Fruit fly (Drosophila melanogaster): ENCODE data around the gene CG31300.

The CG31300 gene

dm6 chr3R:25281165-25281564 lies 2.3 kb upstream of the CG31300 start, which contains the start of gene CG11892 (continued):
- TF ChIP-seq chn (GFP tag; optimal IDR thresholded peaks at IDR 0.05) = no peak
- no peak for TF ChIP-seq chif (GFP tag; optimal IDR thresholded peaks at IDR 0.05)
- peak; percentile 18 for TF ChIP-seq CG12299 (tag; optimal IDR thresholded peaks at IDR 0.05)
- TF ChIP-seq CG4360 (GFP tag; IDR thresholded peaks at IDR 0.05) = no peak
- TF ChIP-seq eyg (GFP tag; optimal IDR thresholded peaks at IDR 0.05) = no peak
- peak; percentile 38 for TF ChIP-seq CG12104 (GFP tag; optimal IDR thresholded peaks at IDR 0.05)
- peak; percentile 73 for TF ChIP-seq Hmr (GFP tag; optimal IDR thresholded peaks at IDR 0.05)
- TF ChIP-seq unc-4 (GFP tag; IDR thresholded peaks at IDR 0.05; ENCODE audit: partially characterized antibody) = no peak
- TF ChIP-seq CG18599 (GFP tag; optimal IDR thresholded peaks at IDR 0.05) = peak; percentile 75
- TF ChIP-seq CG9817 (tag; optimal IDR thresholded peaks at IDR 0.05) = peak; percentile 52
- no peak for TF ChIP-seq sc (optimal IDR thresholded peaks at IDR 0.05)
- no peak for TF ChIP-seq sc (GFP tag; optimal IDR thresholded peaks at IDR 0.05)
- peak; percentile 49 for TF ChIP-seq CG17568 (GFP tag; optimal IDR thresholded peaks at IDR 0.05)
- TF ChIP-seq unpg (GFP tag; optimal IDR thresholded peaks at IDR 0.05) = peak; percentile 51
- no peak for TF ChIP-seq hkb (optimal IDR thresholded peaks at IDR 0.05)
- TF ChIP-seq hkb (GFP tag; IDR thresholded peaks at IDR 0.05) = peak; percentile 27; the same call in 1 of the 2 replicates
- peak; percentile 74 for TF ChIP-seq Fer1 (GFP tag; optimal IDR thresholded peaks at IDR 0.05)
- peak; percentile 46 for TF ChIP-seq CG12659 (GFP tag; optimal IDR thresholded peaks at IDR 0.05)
- TF ChIP-seq CG8359 (GFP tag; optimal IDR thresholded peaks at IDR 0.05; ENCODE audit: borderline replicate concordance) = peak; percentile 6
- no peak for TF ChIP-seq CG1233 (GFP tag; optimal IDR thresholded peaks at IDR 0.05)
- TF ChIP-seq CG10543 (GFP tag; optimal IDR thresholded peaks at IDR 0.05) = peak; percentile 72
- no peak for TF ChIP-seq vvl (GFP tag; IDR thresholded peaks at IDR 0.05)
- 0 out of 3 replicates have a peak, but pooled peaks have one; percentile 13 for TF ChIP-seq CG14050 (GFP tag; IDR thresholded peaks at IDR 0.05)
- peak; percentile 60 for TF ChIP-seq CG15269 (tag; optimal IDR thresholded peaks at IDR 0.05)
- no peak for TF ChIP-seq ap (GFP tag; IDR thresholded peaks at IDR 0.05)
- TF ChIP-seq CG10209 (GFP tag; optimal IDR thresholded peaks at IDR 0.05) = peak; percentile 26
- TF ChIP-seq PHDP (tag; optimal IDR thresholded peaks at IDR 0.05) = peak; percentile 58
- peak; percentile 53 for TF ChIP-seq gem (tag; optimal IDR thresholded peaks at IDR 0.05)
- TF ChIP-seq Hr39 (optimal IDR thresholded peaks at IDR 0.05) = no peak
- TF ChIP-seq CG17361 (GFP tag; IDR thresholded peaks at IDR 0.05) = no peak
- TF ChIP-seq fd3F (GFP tag; optimal IDR thresholded peaks at IDR 0.05) = peak; percentile 28
- peak; percentile 79 for TF ChIP-seq schlank (tag; optimal IDR thresholded peaks at IDR 0.05)
- TF ChIP-seq CG17359 (tag; optimal IDR thresholded peaks at IDR 0.05) = peak; percentile 60
- TF ChIP-seq fd64A (GFP tag; optimal IDR thresholded peaks at IDR 0.05) = peak; percentile 19
- peak; percentile 66 for TF ChIP-seq odd (GFP tag; optimal IDR thresholded peaks at IDR 0.05)
- peak; percentile 73 for TF ChIP-seq CG17912 (GFP tag; optimal IDR thresholded peaks at IDR 0.05)
- TF ChIP-seq CG33213 (GFP tag; optimal IDR thresholded peaks at IDR 0.05) = no peak
- peak; percentile 45 for TF ChIP-seq CG7928 (GFP tag; optimal IDR thresholded peaks at IDR 0.05)
- peak; percentile 87 for TF ChIP-seq CG12769 (tag; optimal IDR thresholded peaks at IDR 0.05)
- TF ChIP-seq Atf6 (GFP tag; IDR thresholded peaks at IDR 0.05) = peak; percentile 21; the same call in 1 of the 2 replicates
- peak; percentile 53 for TF ChIP-seq CG15514 (GFP tag; optimal IDR thresholded peaks at IDR 0.05)
- TF ChIP-seq CG6854 (GFP tag; optimal IDR thresholded peaks at IDR 0.05) = peak; percentile 40
- peak; percentile 64 for TF ChIP-seq HHEX (GFP tag; optimal IDR thresholded peaks at IDR 0.05)
- TF ChIP-seq C15 (GFP tag; IDR thresholded peaks at IDR 0.05) = 0 out of 3 replicates have a peak, but pooled peaks have one; percentile 32
- peak; percentile 45; the same call in 1 of the 3 replicates for TF ChIP-seq otp (GFP tag; IDR thresholded peaks at IDR 0.05)
- peak; percentile 31 for TF ChIP-seq CG15011 (GFP tag; optimal IDR thresholded peaks at IDR 0.05)
- TF ChIP-seq HLH3B (GFP tag; IDR thresholded peaks at IDR 0.05) = no peak
- TF ChIP-seq tap (tag; optimal IDR thresholded peaks at IDR 0.05) = peak; percentile 52
- TF ChIP-seq CG13894 (tag; optimal IDR thresholded peaks at IDR 0.05) = peak; percentile 68
- TF ChIP-seq caup (GFP tag; optimal IDR thresholded peaks at IDR 0.05; ENCODE audit: severe bottlenecking) = peak; percentile 58
